Worm (Caenorhabditis elegans) whole organism, L2 larva: Measurements from ENCODE around the gene ubh-4.

Experiments used
- ZK546.5 ChIP-seq: sonication (generic microtip); optimal IDR thresholded peaks from 2 replicates; lab custom pipeline; 2017; ENCODE audit warnings: missing biosample characterization, missing genetic modification characterization
- aly-2 ChIP-seq: fragments of 150-350 bp; optimal IDR thresholded peaks from 2 replicates; lab custom pipeline; 2014; ENCODE audit warnings: missing biosample characterization, missing genetic modification characterization
- dmd-4 ChIP-seq: sonication (generic microtip); optimal IDR thresholded peaks from 2 replicates; lab custom pipeline; 2017; ENCODE audit warnings: missing biosample characterization, missing genetic modification characterization
- elt-3 ChIP-seq: sonication (generic microtip); optimal IDR thresholded peaks from 2 replicates; lab custom pipeline; 2017; ENCODE audit warnings: missing biosample characterization, missing genetic modification characterization
- fos-1 ChIP-seq: fragments of 150-350 bp; optimal IDR thresholded peaks from 2 replicates; lab custom pipeline; 2014; ENCODE audit warnings: missing biosample characterization, missing genetic modification characterization
- lin-39 ChIP-seq: fragments of 150-350 bp; optimal IDR thresholded peaks from 2 replicates; lab custom pipeline; 2014; ENCODE audit warnings: missing biosample characterization, missing genetic modification reagents, missing genetic modification characterization
- lsy-2 ChIP-seq, 2 experiments: fragments of 150-350 bp in 1 of 2; sonication (generic microtip) in 1 of 2; optimal IDR thresholded peaks; 2 replicates each; lab custom pipeline; 2014 to 2017; ENCODE audit warnings: missing biosample characterization in 2 of 2, missing genetic modification characterization in 2 of 2
- nhr-11 ChIP-seq: fragments of 150-350 bp; optimal IDR thresholded peaks from 2 replicates; lab custom pipeline; 2014; ENCODE audit warnings: missing biosample characterization, missing genetic modification characterization
- nhr-237 ChIP-seq: fragments of 150-350 bp; optimal IDR thresholded peaks from 2 replicates; lab custom pipeline; 2014; ENCODE audit warnings: missing biosample characterization, missing genetic modification characterization
- nhr-77 ChIP-seq: fragments of 150-350 bp; optimal IDR thresholded peaks from 2 replicates; lab custom pipeline; 2014; ENCODE audit warnings: missing biosample characterization, missing genetic modification characterization
- skn-1 ChIP-seq: sonication (generic microtip); optimal IDR thresholded peaks from 2 replicates; lab custom pipeline; 2017; ENCODE audit warnings: missing biosample characterization, missing genetic modification characterization
- unc-62 ChIP-seq: fragments of 150-350 bp; optimal IDR thresholded peaks from 2 replicates; lab custom pipeline; 2014; ENCODE audit warnings: missing biosample characterization, missing genetic modification reagents, missing genetic modification characterization
- zag-1 ChIP-seq: fragments of 150-350 bp; optimal IDR thresholded peaks from 2 replicates; lab custom pipeline; 2014; ENCODE audit warnings: missing biosample characterization, missing genetic modification characterization
- ztf-11 ChIP-seq: sonication (generic microtip); optimal IDR thresholded peaks from 2 replicates; lab custom pipeline; 2017; ENCODE audit warnings: missing biosample characterization, missing genetic modification characterization

DNA sequence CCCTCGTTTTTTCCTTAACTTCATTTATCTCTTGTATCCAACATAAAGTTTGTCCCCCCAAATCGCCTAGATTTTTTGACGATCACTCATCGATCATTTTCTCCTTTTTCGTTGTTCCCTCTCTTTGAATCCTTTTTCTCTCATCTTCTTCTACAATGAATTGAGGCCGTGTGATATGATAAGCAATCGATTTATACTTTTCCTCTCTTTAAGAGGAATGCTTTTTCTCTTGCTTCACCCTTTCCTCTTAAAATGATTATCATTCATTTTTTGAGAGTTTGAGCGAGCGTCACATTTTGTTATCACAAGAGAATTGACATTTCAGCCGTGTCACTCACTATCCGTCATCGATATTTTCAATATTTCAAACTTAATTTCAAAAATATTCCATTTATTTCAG is 38.6 kb upstream of the ubh-4 start, which contains the start of gene K02C4.5:
- TF ChIP-seq aly-2 (no peak), ztf-11 (tag; lab: Kevin White, UChicago) (no peak), zag-1 (no peak), ZK546.5 (tag; lab: Kevin White, UChicago) (no peak), unc-62 (GFP tag; lab: Kevin White, UChicago) (no peak), dmd-4 (no peak), lsy-2 (tag; optimal IDR thresholded peaks at IDR 0.05; lab: Kevin White, UChicago) (no peak), nhr-77 (tag; lab: Kevin White, UChicago) (no peak), elt-3 (tag; lab: Kevin White, UChicago) (no peak), nhr-11 (tag; lab: Kevin White, UChicago) (no peak), lin-39 (tag; lab: Kevin White, UChicago) (no peak), nhr-237 (tag; lab: Kevin White, UChicago) (no peak), fos-1 (peak; percentile 98), skn-1 (tag; lab: Kevin White, UChicago) (peak; percentile 11)
